Worm (Caenorhabditis elegans) whole organism, young adult: Measurements from ENCODE around the gene srbc-32.
A peak's percentile ranks its signal among the peaks of the same experiment; 100 is the strongest.

ENCODE experiments used
- B0019.2 ChIP-seq: fragments of 200-800 bp; sonication (Bioruptor generic); conservative IDR thresholded peaks from 2 replicates; pipeline ENCODE4 v1.3.6; 2022; ENCODE audit warnings: missing genetic modification reagents, missing genetic modification characterization, missing compliant biosample characterization
- B0035.1 ChIP-seq: sonication (generic microtip); optimal IDR thresholded peaks from 2 replicates; lab custom pipeline; 2016; ENCODE audit warnings: missing genetic modification characterization, mild to moderate bottlenecking, missing compliant biosample characterization, missing genotype, missing genetic modification reagents
- B0261.1 ChIP-seq: sonication (generic microtip); optimal IDR thresholded peaks from 2 replicates; lab custom pipeline; 2016; ENCODE audit warnings: mild to moderate bottlenecking, missing genetic modification characterization, moderate library complexity, missing compliant biosample characterization
- B0336.3 ChIP-seq: fragments of 200-800 bp; sonication (Bioruptor generic); IDR thresholded peaks from 2 replicates; pipeline ENCODE4 v1.3.6; 2022; ENCODE audit warnings: missing genetic modification characterization, missing compliant biosample characterization
- D2030.7 ChIP-seq: fragments of 200-800 bp; sonication (Bioruptor generic); IDR thresholded peaks from 2 replicates; pipeline ENCODE4 v1.3.6; 2022; ENCODE audit warnings: missing genetic modification reagents, missing genetic modification characterization, missing compliant biosample characterization
- F33H1.4 ChIP-seq: fragments of 200-800 bp; sonication (Bioruptor generic); IDR thresholded peaks from 2 replicates; pipeline ENCODE4 v1.3.6; 2022; ENCODE audit warnings: missing genetic modification reagents, missing genetic modification characterization, missing compliant biosample characterization
- F37B4.10 ChIP-seq: fragments of 200-800 bp; sonication (Bioruptor generic); IDR thresholded peaks from 2 replicates; pipeline ENCODE4 v1.3.6; 2022; ENCODE audit warnings: missing genetic modification characterization, missing compliant biosample characterization
- K11D2.4 ChIP-seq: fragments of 200-800 bp; sonication (Bioruptor generic); IDR thresholded peaks from 2 replicates; pipeline ENCODE4 v1.3.6; 2022; ENCODE audit warnings: missing genetic modification reagents, missing genetic modification characterization, missing compliant biosample characterization
- T26A5.8 ChIP-seq: sonication (generic microtip); optimal IDR thresholded peaks from 2 replicates; lab custom pipeline; 2016; ENCODE audit warnings: missing genetic modification characterization, missing compliant biosample characterization
- Y56A3A.18 ChIP-seq: fragments of 200-800 bp; sonication (Bioruptor generic); IDR thresholded peaks from 2 replicates; pipeline ENCODE4 v1.3.6; 2022; ENCODE audit warnings: missing genetic modification reagents, missing genetic modification characterization, missing compliant biosample characterization
- Y95B8A.8 ChIP-seq: fragments of 200-800 bp; sonication (Bioruptor generic); IDR thresholded peaks from 2 replicates; pipeline ENCODE4 v1.3.6; 2022; ENCODE audit warnings: missing genetic modification reagents, missing genetic modification characterization, missing compliant biosample characterization
- ama-1 ChIP-seq, 3 experiments: fragments of 150-350 bp in 1 of 3; sonication (generic microtip) in 2 of 3; optimal IDR thresholded peaks; 2 replicates each; lab custom pipeline; 2014 to 2018; ENCODE audit warnings: missing biosample characterization in 2 of 3, missing genetic modification characterization in 2 of 3, missing genetic modification reagents in 2 of 3
- attf-3 ChIP-seq: fragments of 200-800 bp; sonication (Bioruptor generic); conservative IDR thresholded peaks from 2 replicates; pipeline ENCODE4 v1.3.6; 2022; ENCODE audit warnings: missing genetic modification reagents, missing genetic modification characterization, missing compliant biosample characterization
- attf-6 ChIP-seq: fragments of 200-800 bp; sonication (Bioruptor generic); IDR thresholded peaks from 2 replicates; pipeline ENCODE4 v1.3.6; 2022; ENCODE audit warnings: missing genetic modification reagents, missing genetic modification characterization, missing compliant biosample characterization
- cebp-2 ChIP-seq: fragments of 200-800 bp; sonication (Bioruptor generic); IDR thresholded peaks from 2 replicates; pipeline ENCODE4 v1.3.6; 2022; ENCODE audit warnings: missing genetic modification characterization, missing compliant biosample characterization
- ceh-100 ChIP-seq: fragments of 200-800 bp; sonication (Bioruptor generic); IDR thresholded peaks from 2 replicates; pipeline ENCODE4 v1.3.6; 2022; ENCODE audit warnings: missing genetic modification reagents, missing genetic modification characterization, missing compliant biosample characterization
- ceh-27 ChIP-seq: fragments of 200-800 bp; sonication (Bioruptor generic); optimal IDR thresholded peaks from 2 replicates; lab custom pipeline; 2018; ENCODE audit warnings: mild to moderate bottlenecking, missing genetic modification characterization, moderate library complexity, missing compliant biosample characterization
- die-1 ChIP-seq: sonication (generic microtip); optimal IDR thresholded peaks from 2 replicates; lab custom pipeline; 2016; ENCODE audit warnings: missing genotype, mild to moderate bottlenecking, missing genetic modification characterization, missing compliant biosample characterization
- dpl-1 ChIP-seq: fragments of 150-350 bp; optimal IDR thresholded peaks from 2 replicates; lab custom pipeline; 2014; ENCODE audit warnings: missing biosample characterization, missing genetic modification reagents, missing genetic modification characterization
- egrh-3 ChIP-seq: fragments of 200-800 bp; sonication (Bioruptor generic); IDR thresholded peaks from 2 replicates; pipeline ENCODE4 v1.3.6; 2022; ENCODE audit warnings: missing genetic modification reagents, missing genetic modification characterization, missing compliant biosample characterization
- ekl-4 ChIP-seq: fragments of 200-800 bp; sonication (Bioruptor generic); IDR thresholded peaks from 2 replicates; pipeline ENCODE4 v1.3.6; 2022; ENCODE audit warnings: missing genetic modification reagents, missing genetic modification characterization, missing compliant biosample characterization
- fkh-3 ChIP-seq: sonication (generic microtip); optimal IDR thresholded peaks from 2 replicates; lab custom pipeline; 2016; ENCODE audit warnings: mild to moderate bottlenecking, missing genetic modification characterization, missing compliant biosample characterization
- gei-17 ChIP-seq: fragments of 200-800 bp; sonication (Bioruptor generic); optimal IDR thresholded peaks from 2 replicates; lab custom pipeline; 2018; ENCODE audit warnings: mild to moderate bottlenecking, missing genetic modification characterization, missing compliant biosample characterization
- hmg-1.2 ChIP-seq: fragments of 200-800 bp; sonication (Bioruptor generic); IDR thresholded peaks from 2 replicates; pipeline ENCODE4 v1.3.6; 2022; ENCODE audit warnings: missing genetic modification reagents, missing genetic modification characterization, missing compliant biosample characterization
- let-526 ChIP-seq: fragments of 200-800 bp; sonication (Bioruptor generic); IDR thresholded peaks from 2 replicates; pipeline ENCODE4 v1.3.6; 2022; ENCODE audit warnings: missing genetic modification reagents, missing genetic modification characterization, missing compliant biosample characterization
- lin-26 ChIP-seq: fragments of 200-800 bp; sonication (Bioruptor generic); IDR thresholded peaks from 2 replicates; pipeline ENCODE4 v1.3.6; 2022; ENCODE audit warnings: missing genetic modification reagents, missing genetic modification characterization, missing compliant biosample characterization
- lin-54 ChIP-seq: fragments of 200-800 bp; sonication (Bioruptor generic); optimal IDR thresholded peaks from 2 replicates; lab custom pipeline; 2018; ENCODE audit warnings: mild to moderate bottlenecking, missing genetic modification characterization, missing compliant biosample characterization
- lir-1 ChIP-seq: fragments of 200-800 bp; sonication (Bioruptor generic); conservative IDR thresholded peaks from 2 replicates; pipeline ENCODE4 v1.3.6; 2022; ENCODE audit warnings: missing genetic modification reagents, missing genetic modification characterization, missing compliant biosample characterization
- madf-10 ChIP-seq: sonication (generic microtip); optimal IDR thresholded peaks from 2 replicates; lab custom pipeline; 2016; ENCODE audit warnings: mild to moderate bottlenecking, missing genetic modification characterization, missing compliant biosample characterization
- madf-6 ChIP-seq: fragments of 200-800 bp; sonication (Bioruptor generic); IDR thresholded peaks from 2 replicates; pipeline ENCODE4 v1.3.6; 2022; ENCODE audit warnings: missing genetic modification reagents, missing genetic modification characterization, missing compliant biosample characterization
- mcd-1 ChIP-seq: fragments of 200-800 bp; sonication (Bioruptor generic); IDR thresholded peaks from 2 replicates; pipeline ENCODE4 v1.3.6; 2022; ENCODE audit warnings: missing genetic modification reagents, missing genetic modification characterization, missing compliant biosample characterization
- mel-28 ChIP-seq: sonication (generic microtip); optimal IDR thresholded peaks from 2 replicates; lab custom pipeline; 2016; ENCODE audit warnings: borderline replicate concordance, mild to moderate bottlenecking, missing genetic modification characterization, missing compliant biosample characterization
- mxl-1 ChIP-seq: sonication (generic microtip); optimal IDR thresholded peaks from 2 replicates; lab custom pipeline; 2016; ENCODE audit warnings: missing genetic modification characterization, missing compliant biosample characterization
- nfyb-1 ChIP-seq: fragments of 200-800 bp; sonication (Bioruptor generic); IDR thresholded peaks from 2 replicates; pipeline ENCODE4 v1.3.6; 2022; ENCODE audit warnings: missing genetic modification reagents, missing genetic modification characterization, missing compliant biosample characterization
- nhr-90 ChIP-seq: sonication (generic microtip); optimal IDR thresholded peaks from 2 replicates; lab custom pipeline; 2016; ENCODE audit warnings: missing genotype, mild to moderate bottlenecking, missing genetic modification characterization, missing compliant biosample characterization
- rec-8 ChIP-seq, 2 experiments: sonication (generic microtip); optimal IDR thresholded peaks; 2 replicates each; lab custom pipeline; 2016; ENCODE audit warnings: mild to moderate bottlenecking in 2 of 2, missing genetic modification characterization in 2 of 2, missing genetic modification reagents in 2 of 2, missing genotype in 2 of 2, missing biosample characterization in 1 of 2, missing compliant biosample characterization in 1 of 2, moderate library complexity in 1 of 2
- rpc-1 ChIP-seq, 2 experiments: fragments of 150-350 bp in 1 of 2; sonication (generic microtip) in 1 of 2; optimal IDR thresholded peaks; 2 replicates each; lab custom pipeline; 2014 to 2018; ENCODE audit warnings: missing biosample characterization in 1 of 2, missing genetic modification characterization in 1 of 2, missing genetic modification reagents in 1 of 2, missing genotype in 1 of 2
- snpc-1.3 ChIP-seq: sonication (generic microtip); optimal IDR thresholded peaks from 2 replicates; lab custom pipeline; 2017; ENCODE audit warnings: missing genetic modification characterization, mild to moderate bottlenecking, missing compliant biosample characterization, antibody characterized with exemption, moderate library complexity, missing genotype, missing genetic modification reagents; ENCODE audit not compliant: insufficient read depth
- snpc-3.4 ChIP-seq: sonication (generic microtip); optimal IDR thresholded peaks from 2 replicates; lab custom pipeline; 2017; ENCODE audit warnings: missing genetic modification characterization, mild to moderate bottlenecking, missing compliant biosample characterization, antibody characterized with exemption, moderate library complexity, missing genotype, missing genetic modification reagents
- snpc-4 ChIP-seq, 5 experiments: fragments of 150-350 bp in 1 of 5; sonication (generic microtip) in 4 of 5; optimal IDR thresholded peaks; 2 replicates each; lab custom pipeline; 2014 to 2018; ENCODE audit warnings: missing genetic modification characterization in 5 of 5, missing biosample characterization in 3 of 5, antibody characterized with exemption in 2 of 5, mild to moderate bottlenecking in 2 of 5, missing compliant biosample characterization in 2 of 5, missing genotype in 2 of 5, moderate library complexity in 2 of 5, missing genetic modification reagents in 1 of 5
- tbp1 ChIP-seq: fragments of 200-800 bp; sonication (Bioruptor generic); optimal IDR thresholded peaks from 2 replicates; lab custom pipeline; 2018; ENCODE audit warnings: mild to moderate bottlenecking, missing genetic modification characterization, missing compliant biosample characterization
- tbx-9 ChIP-seq: sonication (generic microtip); optimal IDR thresholded peaks from 2 replicates; lab custom pipeline; 2016; ENCODE audit warnings: borderline replicate concordance, missing genetic modification characterization, inconsistent platforms, missing compliant biosample characterization

Gene srbc-32

ce11 chrV:3455135-3455747 lies 31.5 kb downstream of the srbc-32 start:
- peak; percentile 64 for TF ChIP-seq B0261.1 (tag; lab: Kevin White, UChicago)
- TF ChIP-seq ceh-27: no peak
- peak; percentile 43 for TF ChIP-seq die-1 (tag; lab: Kevin White, UChicago)
- TF ChIP-seq egrh-3 (GFP tag; lab: Robert Waterston, UW): no peak
- TF ChIP-seq nhr-90 (tag; lab: Kevin White, UChicago): peak; percentile 53
- TF ChIP-seq tbx-9 (tag; lab: Kevin White, UChicago): no peak
- no peak for TF ChIP-seq snpc-4 (GFP tag; optimal IDR thresholded peaks at IDR 0.05; lab: Kevin White, UChicago)
- peak in 1 of 4 experiments; percentile 7 for TF ChIP-seq snpc-4 (tag; optimal IDR thresholded peaks at IDR 0.05; lab: Kevin White, UChicago)
- peak; percentile 10; the same call in 1 of the 2 replicates for TF ChIP-seq hmg-1.2 (GFP tag; lab: Robert Waterston, UW)
- no peak for TF ChIP-seq mel-28 (tag; lab: Kevin White, UChicago)
- TF ChIP-seq lin-26 (GFP tag; lab: Robert Waterston, UW): peak; percentile 82
- TF ChIP-seq T26A5.8: no peak
- TF ChIP-seq ekl-4 (GFP tag; lab: Robert Waterston, UW): no peak
- 0 out of 2 replicates have a peak, but pooled peaks have one; percentile 56 for TF ChIP-seq nfyb-1
- TF ChIP-seq F37B4.10: no peak
- TF ChIP-seq K11D2.4 (GFP tag; lab: Robert Waterston, UW): no peak
- no peak for TF ChIP-seq madf-6
- no peak for TF ChIP-seq fkh-3 (tag; lab: Kevin White, UChicago)
- no peak for TF ChIP-seq B0336.3 (GFP tag; lab: Robert Waterston, UW)
- peak; percentile 37 for TF ChIP-seq snpc-3.4 (tag; lab: Kevin White, UChicago)
- no peak for TF ChIP-seq ama-1 (optimal IDR thresholded peaks at IDR 0.05; lab: Kevin White, UChicago)
- peak in 1 of 2 experiments; percentile 40 for TF ChIP-seq ama-1 (GFP tag; optimal IDR thresholded peaks at IDR 0.05; lab: Kevin White, UChicago)
- peak; percentile 10; the same call in 1 of the 2 replicates for TF ChIP-seq D2030.7 (GFP tag; lab: Robert Waterston, UW)
- no peak for TF ChIP-seq snpc-1.3
- TF ChIP-seq Y56A3A.18 (GFP tag; lab: Robert Waterston, UW): 0 out of 2 replicates have a peak, but pooled peaks have one; percentile 21
- no peak for TF ChIP-seq attf-3 (GFP tag; lab: Robert Waterston, UW)
- TF ChIP-seq rec-8 (tag; optimal IDR thresholded peaks at IDR 0.05; lab: Kevin White, UChicago): peak; percentile 44 to 65
- peak; percentile 44 for TF ChIP-seq mxl-1 (tag; lab: Kevin White, UChicago)
- TF ChIP-seq lir-1: no peak
- TF ChIP-seq let-526 (GFP tag; lab: Robert Waterston, UW): no peak
- TF ChIP-seq ceh-100 (GFP tag; lab: Robert Waterston, UW): no peak
- no peak for TF ChIP-seq dpl-1
- TF ChIP-seq lin-54 (GFP tag; lab: Kevin White, UChicago): peak; percentile 9
- TF ChIP-seq rpc-1 (optimal IDR thresholded peaks at IDR 0.05; lab: Kevin White, UChicago): peak; percentile 77
- TF ChIP-seq rpc-1 (tag; optimal IDR thresholded peaks at IDR 0.05; lab: Kevin White, UChicago): peak; percentile 82
- no peak for TF ChIP-seq cebp-2
- TF ChIP-seq Y95B8A.8 (GFP tag; lab: Robert Waterston, UW): no peak
- TF ChIP-seq mcd-1 (GFP tag; lab: Robert Waterston, UW): no peak
- no peak for TF ChIP-seq gei-17 (GFP tag; lab: Kevin White, UChicago)
- peak; percentile 31 for TF ChIP-seq madf-10 (tag; lab: Kevin White, UChicago)
- peak; percentile 84 for TF ChIP-seq tbp1 (GFP tag; lab: Kevin White, UChicago)
- TF ChIP-seq B0019.2 (GFP tag; lab: Robert Waterston, UW): no peak
- TF ChIP-seq F33H1.4: no peak
- TF ChIP-seq attf-6 (GFP tag; lab: Robert Waterston, UW): no peak
- no peak for TF ChIP-seq B0035.1 (tag; lab: Kevin White, UChicago)
